Fruit fly (Drosophila melanogaster) S2 (cell line): ENCODE results near the gene CG7369.
"Not testable (repeated sequence)": the region's sequence is repeated elsewhere in the genome, so short reads cannot be mapped to it uniquely, and the experiment has no call there.

Experiments used
- CG8478 ChIP-seq: fragments of >200 bp; optimal IDR thresholded peaks from 2 replicates; lab custom pipeline; 2018
- CTCF ChIP-seq, 2 experiments: fragments of >200 bp; optimal IDR thresholded peaks; 2 replicates each; lab custom pipeline; 2018

- not testable (repeated sequence) for TF ChIP-seq CG8478; CTCF (optimal IDR thresholded peaks at IDR 0.05; lab: Kevin White, UChicago)
Measured at dm6 chr3L:22696930-22697329, 44.7 kb upstream of the CG7369 start, which contains the start of gene CG32453.
